Worm (Caenorhabditis elegans) whole organism, late embryonic: ENCODE data around the gene ubc-17.

Experiments used
- C08G9.2 ChIP-seq: sonication (generic microtip); optimal IDR thresholded peaks from 2 replicates; lab custom pipeline; 2016; ENCODE audit warnings: mild to moderate bottlenecking, missing genetic modification characterization, moderate library complexity, missing compliant biosample characterization
- C38D4.7 ChIP-seq: fragments of 200-800 bp; sonication (Bioruptor generic); optimal IDR thresholded peaks from 2 replicates; lab custom pipeline; 2018; ENCODE audit warnings: mild to moderate bottlenecking, missing genetic modification characterization, moderate library complexity, missing compliant biosample characterization
- K02D7.2 ChIP-seq: sonication (generic microtip); optimal IDR thresholded peaks from 2 replicates; lab custom pipeline; 2017; ENCODE audit warnings: mild to moderate bottlenecking, missing genetic modification characterization, missing compliant biosample characterization
- T23F11.4 ChIP-seq: fragments of 200-800 bp; sonication (Bioruptor generic); optimal IDR thresholded peaks from 2 replicates; lab custom pipeline; 2018; ENCODE audit warnings: mild to moderate bottlenecking, missing genetic modification characterization, missing compliant biosample characterization
- ahr-1 ChIP-seq: sonication (generic microtip); optimal IDR thresholded peaks from 2 replicates; lab custom pipeline; 2016; ENCODE audit warnings: missing genetic modification characterization, missing compliant biosample characterization
- ama-1 ChIP-seq: fragments of 150-350 bp; optimal IDR thresholded peaks from 2 replicates; lab custom pipeline; 2014
- ceh-14 ChIP-seq: sonication (generic microtip); optimal IDR thresholded peaks from 2 replicates; lab custom pipeline; 2016; ENCODE audit warnings: missing genotype, missing genetic modification characterization, missing compliant biosample characterization
- ceh-19 ChIP-seq: fragments of 200-800 bp; sonication (Bioruptor generic); optimal IDR thresholded peaks from 2 replicates; lab custom pipeline; 2018; ENCODE audit warnings: mild to moderate bottlenecking, missing genetic modification characterization, missing compliant biosample characterization
- ceh-30 ChIP-seq: fragments of 150-350 bp; optimal IDR thresholded peaks from 2 replicates; lab custom pipeline; 2014; ENCODE audit warnings: missing biosample characterization, missing genetic modification characterization
- ceh-31 ChIP-seq: sonication (generic microtip); optimal IDR thresholded peaks from 2 replicates; lab custom pipeline; 2016; ENCODE audit warnings: missing genetic modification characterization, missing compliant biosample characterization
- ceh-34 ChIP-seq: sonication (generic microtip); optimal IDR thresholded peaks from 2 replicates; lab custom pipeline; 2016; ENCODE audit warnings: mild to moderate bottlenecking, missing genetic modification characterization, missing compliant biosample characterization
- ceh-6 ChIP-seq: fragments of 200-800 bp; sonication (Bioruptor generic); optimal IDR thresholded peaks from 2 replicates; lab custom pipeline; 2018; ENCODE audit warnings: mild to moderate bottlenecking, missing genetic modification characterization, missing compliant biosample characterization
- ceh-9 ChIP-seq: sonication (generic microtip); optimal IDR thresholded peaks from 2 replicates; lab custom pipeline; 2016; ENCODE audit warnings: mild to moderate bottlenecking, missing genetic modification characterization, inconsistent platforms, missing compliant biosample characterization
- dmd-4 ChIP-seq: sonication (generic microtip); optimal IDR thresholded peaks from 2 replicates; lab custom pipeline; 2016; ENCODE audit warnings: borderline replicate concordance, missing genetic modification characterization, missing compliant biosample characterization
- elt-4 ChIP-seq: sonication (generic microtip); optimal IDR thresholded peaks from 2 replicates; lab custom pipeline; 2016; ENCODE audit warnings: missing genetic modification characterization, missing compliant biosample characterization
- ets-4 ChIP-seq: sonication (generic microtip); optimal IDR thresholded peaks from 2 replicates; lab custom pipeline; 2016; ENCODE audit warnings: missing genetic modification characterization, missing compliant biosample characterization
- fkh-10 ChIP-seq: fragments of 150-350 bp; optimal IDR thresholded peaks from 2 replicates; lab custom pipeline; 2014; ENCODE audit warnings: missing biosample characterization, missing genetic modification reagents, missing genetic modification characterization
- gmeb-2 ChIP-seq: sonication (generic microtip); optimal IDR thresholded peaks from 2 replicates; lab custom pipeline; 2016; ENCODE audit warnings: missing genetic modification characterization, inconsistent platforms, missing compliant biosample characterization
- hlh-6 ChIP-seq: sonication (generic microtip); optimal IDR thresholded peaks from 2 replicates; lab custom pipeline; 2016; ENCODE audit warnings: missing genotype, missing genetic modification characterization, missing compliant biosample characterization
- lin-11 ChIP-seq: fragments of 200-800 bp; sonication (Bioruptor generic); optimal IDR thresholded peaks from 2 replicates; lab custom pipeline; 2018; ENCODE audit warnings: mild to moderate bottlenecking, missing genetic modification characterization, missing compliant biosample characterization
- madf-2 ChIP-seq: sonication (generic microtip); optimal IDR thresholded peaks from 2 replicates; lab custom pipeline; 2017; ENCODE audit warnings: missing genetic modification characterization, missing compliant biosample characterization
- odd-2 ChIP-seq: sonication (generic microtip); optimal IDR thresholded peaks from 2 replicates; lab custom pipeline; 2017; ENCODE audit warnings: antibody characterized with exemption, mild to moderate bottlenecking, missing genetic modification characterization, missing compliant biosample characterization
- pat-9 ChIP-seq: fragments of 200-800 bp; sonication (Bioruptor generic); optimal IDR thresholded peaks from 2 replicates; lab custom pipeline; 2018; ENCODE audit warnings: mild to moderate bottlenecking, missing genetic modification characterization, moderate library complexity, missing compliant biosample characterization
- pax-1 ChIP-seq: fragments of 150-350 bp; optimal IDR thresholded peaks from 2 replicates; lab custom pipeline; 2014; ENCODE audit warnings: missing biosample characterization, missing genetic modification characterization
- pha-2 ChIP-seq: sonication (generic microtip); optimal IDR thresholded peaks from 2 replicates; lab custom pipeline; 2017; ENCODE audit warnings: mild to moderate bottlenecking, missing genetic modification characterization, missing compliant biosample characterization
- pha-4 ChIP-seq: fragments of 150-350 bp; optimal IDR thresholded peaks from 2 replicates; lab custom pipeline; 2018; ENCODE audit warnings: missing biosample characterization, missing genetic modification reagents, missing genetic modification characterization
- rnt-1 ChIP-seq: sonication (generic microtip); optimal IDR thresholded peaks from 2 replicates; lab custom pipeline; 2016; ENCODE audit warnings: missing genetic modification characterization, missing compliant biosample characterization
- sox-4 ChIP-seq: sonication (generic microtip); optimal IDR thresholded peaks from 2 replicates; lab custom pipeline; 2017; ENCODE audit warnings: mild to moderate bottlenecking, missing genetic modification characterization, inconsistent platforms, missing compliant biosample characterization
- tbx-2 ChIP-seq: sonication (generic microtip); optimal IDR thresholded peaks from 2 replicates; lab custom pipeline; 2016; ENCODE audit warnings: missing genetic modification characterization, missing compliant biosample characterization
- tbx-7 ChIP-seq: sonication (generic microtip); optimal IDR thresholded peaks from 2 replicates; lab custom pipeline; 2016; ENCODE audit warnings: missing genotype, missing genetic modification characterization, missing compliant biosample characterization
- ttx-3 ChIP-seq: sonication (generic microtip); optimal IDR thresholded peaks from 2 replicates; lab custom pipeline; 2016; ENCODE audit warnings: missing genetic modification reagents, missing genetic modification characterization, missing compliant biosample characterization
- unc-3 ChIP-seq, 2 experiments: fragments of 200-800 bp in 1 of 2; sonication (Bioruptor generic) in 1 of 2; sonication (generic microtip) in 1 of 2; conservative IDR thresholded peaks in 1 of 2; optimal IDR thresholded peaks in 1 of 2; 2 replicates each; pipeline versions ENCODE4 v1.3.6 to Lab custom; 2016 to 2022; ENCODE audit warnings: missing compliant biosample characterization in 2 of 2, missing genetic modification characterization in 2 of 2, missing genetic modification reagents in 1 of 2
- unc-42 ChIP-seq: sonication (generic microtip); optimal IDR thresholded peaks from 2 replicates; lab custom pipeline; 2016; ENCODE audit warnings: missing genotype, missing genetic modification characterization, missing compliant biosample characterization
- unc-86 ChIP-seq: sonication (generic microtip); optimal IDR thresholded peaks from 2 replicates; lab custom pipeline; 2016; ENCODE audit warnings: missing genetic modification characterization, missing compliant biosample characterization
- zip-5 ChIP-seq: sonication (generic microtip); optimal IDR thresholded peaks from 2 replicates; lab custom pipeline; 2016; ENCODE audit warnings: missing genetic modification characterization, missing compliant biosample characterization
- ztf-16 ChIP-seq: sonication (generic microtip); optimal IDR thresholded peaks from 2 replicates; lab custom pipeline; 2017; ENCODE audit warnings: missing genetic modification characterization, missing compliant biosample characterization

The ubc-17 gene

DNA sequence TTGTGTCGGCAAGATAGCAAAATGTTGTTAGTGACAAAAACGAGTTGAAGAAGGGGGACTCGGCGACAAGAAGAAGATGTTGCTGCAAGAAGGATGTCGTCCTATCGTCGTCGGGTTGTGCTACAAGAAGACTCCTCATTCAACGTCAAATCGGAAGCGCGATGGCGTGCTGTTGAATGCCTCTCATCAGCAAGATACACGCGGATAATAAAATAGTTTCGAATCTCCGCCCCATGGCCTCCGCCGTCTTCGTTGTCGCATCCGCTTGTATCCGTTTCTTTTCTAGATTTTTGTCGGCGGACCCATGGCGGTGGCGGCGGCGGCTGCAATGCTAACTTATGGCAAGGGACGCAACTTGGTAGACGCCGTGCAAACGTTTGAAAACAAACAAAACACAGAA is 12.4 kb upstream of the ubc-17 start:
- no peak for TF ChIP-seq ztf-16 (tag; lab: Kevin White, UChicago)
- peak; percentile 38 for TF ChIP-seq unc-42
- TF ChIP-seq pha-4 (tag; lab: Kevin White, UChicago) = no peak
- no peak for TF ChIP-seq pha-2
- TF ChIP-seq, all 69 proteins: peak for 1

DNA sequence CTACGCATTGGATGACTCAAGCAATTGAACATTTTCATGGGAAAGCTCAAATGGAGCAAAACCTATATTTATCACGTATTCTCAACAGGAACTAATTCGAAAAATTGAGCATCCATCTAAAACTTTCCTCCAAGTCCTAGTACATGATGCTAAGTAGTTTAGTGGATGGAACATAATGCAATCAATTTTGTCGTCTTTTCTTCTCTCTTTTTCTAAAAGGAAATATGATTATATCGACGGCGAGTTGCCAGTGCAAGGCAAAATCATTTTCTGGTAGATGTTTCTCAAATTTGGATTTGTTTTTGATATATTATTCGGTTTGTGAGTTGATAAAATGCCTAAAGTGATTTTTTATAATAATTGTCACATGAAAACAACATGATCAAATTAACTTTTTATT is 9.6 kb upstream of the ubc-17 start:
- peak; percentile 100 for TF ChIP-seq unc-42
- peak; percentile 29 for TF ChIP-seq ceh-31 (tag; lab: Kevin White, UChicago)
- no peak for TF ChIP-seq ceh-30
- TF ChIP-seq fkh-10 = no peak
- no peak for TF ChIP-seq tbx-2 (tag; lab: Kevin White, UChicago)
- TF ChIP-seq C08G9.2 = no peak

DNA sequence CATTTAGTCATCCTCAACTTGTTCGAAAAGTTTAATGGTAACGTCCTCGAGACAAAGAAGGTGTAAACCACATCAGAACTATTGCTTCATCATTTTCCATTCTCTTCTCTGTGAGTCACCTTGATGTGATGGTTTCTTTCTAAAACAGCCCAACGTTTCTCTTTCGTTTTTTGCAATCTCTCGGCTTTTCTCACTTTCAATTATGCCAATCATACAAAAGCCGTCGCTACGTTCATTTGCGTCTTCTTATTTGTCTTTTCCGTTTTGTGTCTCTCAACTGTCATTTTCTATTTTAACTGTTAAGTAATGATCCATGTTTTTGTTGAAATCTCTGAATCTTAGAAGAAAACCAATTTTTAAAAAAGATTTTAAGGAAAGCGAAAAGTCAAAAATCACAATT is 7.0 kb downstream of the ubc-17 start, which contains the start of gene B0403.5:
B0403.5 (plus strand) TSS at position 368 of the 400 bp plus-strand sequence.
- TF ChIP-seq tbx-7 = no peak
- TF ChIP-seq ceh-19 (GFP tag; lab: Kevin White, UChicago) = no peak
- no peak for TF ChIP-seq fkh-10
- no peak for TF ChIP-seq ama-1 (lab: Kevin White, UChicago)
- no peak for TF ChIP-seq gmeb-2 (tag; lab: Kevin White, UChicago)
- TF ChIP-seq ets-4 (tag; lab: Kevin White, UChicago) = no peak
- TF ChIP-seq zip-5 (tag; lab: Kevin White, UChicago) = no peak
- no peak for TF ChIP-seq K02D7.2 (tag; lab: Kevin White, UChicago)

DNA sequence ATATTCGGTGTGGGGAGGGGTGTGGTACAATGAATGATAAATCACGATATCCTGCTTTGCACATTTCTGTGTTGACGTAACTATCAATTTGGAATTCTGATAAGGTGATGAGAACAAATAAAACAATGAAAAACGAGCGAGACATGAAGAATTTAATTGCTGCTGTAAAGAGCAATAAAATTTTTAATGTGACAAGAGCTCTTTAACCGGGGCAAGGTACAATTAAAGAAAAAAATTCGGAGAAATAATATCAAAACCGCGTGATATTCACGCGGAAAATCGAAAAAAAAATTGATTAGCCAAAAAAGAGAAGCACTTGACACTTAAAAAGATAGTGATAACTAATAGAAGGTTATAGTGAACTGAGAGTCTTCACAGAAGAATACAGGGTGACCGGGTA is 10.9 kb downstream of the ubc-17 start:
- TF ChIP-seq tbx-7 = no peak
- no peak for TF ChIP-seq ceh-9
- no peak for TF ChIP-seq ztf-16 (tag; lab: Kevin White, UChicago)
- TF ChIP-seq madf-2 = no peak
- no peak for TF ChIP-seq T23F11.4 (GFP tag; lab: Kevin White, UChicago)
- TF ChIP-seq ceh-6 = no peak
- no peak for TF ChIP-seq unc-42
- TF ChIP-seq pat-9 (tag; lab: Kevin White, UChicago) = no peak
- TF ChIP-seq elt-4 (tag; lab: Kevin White, UChicago) = no peak
- TF ChIP-seq ahr-1 = no peak
- TF ChIP-seq unc-3 (GFP tag; conservative IDR thresholded peaks at IDR 0.05; lab: Robert Waterston, UW) = no peak
- no peak for TF ChIP-seq unc-3 (tag; optimal IDR thresholded peaks at IDR 0.05; lab: Kevin White, UChicago)
- no peak for TF ChIP-seq ceh-14 (tag; lab: Kevin White, UChicago)
- TF ChIP-seq ttx-3 = no peak
- no peak for TF ChIP-seq dmd-4 (tag; lab: Kevin White, UChicago)
- no peak for TF ChIP-seq ets-4 (tag; lab: Kevin White, UChicago)

DNA sequence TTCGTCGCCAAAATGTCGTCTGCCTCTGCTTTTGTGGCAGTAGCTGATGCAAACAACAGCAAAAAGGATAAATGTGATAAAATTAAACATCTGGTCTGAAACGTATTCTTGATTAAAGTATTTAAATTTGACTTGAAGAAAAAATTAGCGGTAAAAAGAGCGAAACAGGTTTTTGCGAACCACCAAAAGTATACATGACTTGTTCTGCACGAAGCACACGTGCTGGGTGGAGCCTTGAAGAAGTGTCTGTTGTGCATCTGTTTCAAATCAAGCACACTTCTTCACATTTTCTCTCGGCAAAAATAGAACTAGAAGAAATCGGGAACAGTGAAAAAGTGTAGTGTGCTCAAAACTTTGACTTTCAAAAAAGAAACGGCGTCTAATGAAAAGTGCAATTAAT is 12.8 kb downstream of the ubc-17 start, which contains the start of gene B0403.3:
B0403.3 (minus strand) TSS at position 101 of the 400 bp plus-strand sequence.
- TF ChIP-seq ceh-9 (no peak), unc-3 (GFP tag; conservative IDR thresholded peaks at IDR 0.05; lab: Robert Waterston, UW) (no peak), unc-3 (tag; optimal IDR thresholded peaks at IDR 0.05; lab: Kevin White, UChicago) (no peak), ceh-6 (no peak), lin-11 (no peak), odd-2 (tag; lab: Kevin White, UChicago) (no peak), unc-86 (tag; lab: Kevin White, UChicago) (no peak), ahr-1 (no peak), gmeb-2 (tag; lab: Kevin White, UChicago) (no peak), sox-4 (tag; lab: Kevin White, UChicago) (no peak), C38D4.7 (GFP tag; lab: Kevin White, UChicago) (no peak), rnt-1 (tag; lab: Kevin White, UChicago) (no peak), pax-1 (tag; lab: Kevin White, UChicago) (no peak), ttx-3 (no peak), ceh-14 (tag; lab: Kevin White, UChicago) (no peak), ceh-34 (no peak), C08G9.2 (no peak), hlh-6 (tag; lab: Kevin White, UChicago) (no peak)
